Fruit fly (Drosophila melanogaster) whole organism, adult: ENCODE data around the gene Srp19.

Source experiments
- CG11617 ChIP-seq: fragments of 200-800 bp; sonication (Bioruptor generic); optimal IDR thresholded peaks from 2 replicates; lab custom pipeline; 2017; ENCODE audit warnings: mild to moderate bottlenecking, missing biosample characterization, missing genetic modification reagents, missing genetic modification characterization
- CG12768 ChIP-seq: fragments of 200-800 bp; sonication (Bioruptor generic); optimal IDR thresholded peaks from 2 replicates; lab custom pipeline; 2017; ENCODE audit warnings: missing biosample characterization, missing genetic modification characterization, mild to moderate bottlenecking, moderate library complexity, missing genetic modification reagents
- CG14711 ChIP-seq: fragments of 200-800 bp; sonication (Bioruptor generic); optimal IDR thresholded peaks from 2 replicates; lab custom pipeline; 2018; ENCODE audit warnings: missing biosample characterization, mild to moderate bottlenecking, missing genetic modification characterization, moderate library complexity
- CG1620 ChIP-seq: fragments of 200-800 bp; sonication (Bioruptor generic); optimal IDR thresholded peaks from 2 replicates; lab custom pipeline; 2016; ENCODE audit warnings: missing biosample characterization, missing genetic modification characterization
- CG33017 ChIP-seq: fragments of 200-800 bp; sonication (Bioruptor generic); optimal IDR thresholded peaks from 2 replicates; lab custom pipeline; 2018; ENCODE audit warnings: missing biosample characterization, mild to moderate bottlenecking, missing genetic modification characterization, moderate library complexity
- CG5204 ChIP-seq: fragments of 200-800 bp; sonication (Bioruptor generic); optimal IDR thresholded peaks from 2 replicates; lab custom pipeline; 2016; ENCODE audit warnings: missing biosample characterization, missing genetic modification characterization
- CG7045 ChIP-seq: fragments of 200-800 bp; sonication (Bioruptor generic); optimal IDR thresholded peaks from 2 replicates; lab custom pipeline; 2017; ENCODE audit warnings: missing biosample characterization, mild to moderate bottlenecking, missing genetic modification characterization
- CG7101 ChIP-seq: fragments of 200-800 bp; sonication (Bioruptor generic); optimal IDR thresholded peaks from 2 replicates; lab custom pipeline; 2018; ENCODE audit warnings: missing biosample characterization, mild to moderate bottlenecking, missing genetic modification characterization, moderate library complexity
- Clk ChIP-seq: fragments of 200-800 bp; sonication (Bioruptor generic); optimal IDR thresholded peaks from 2 replicates; lab custom pipeline; 2017; ENCODE audit warnings: missing biosample characterization, missing genetic modification characterization
- Crg-1 ChIP-seq: fragments of 200-800 bp; sonication (Bioruptor generic); optimal IDR thresholded peaks from 2 replicates; lab custom pipeline; 2016; ENCODE audit warnings: missing biosample characterization, missing genetic modification characterization
- Hr96 ChIP-seq: fragments of 200-800 bp; sonication (Bioruptor generic); optimal IDR thresholded peaks from 2 replicates; lab custom pipeline; 2016; ENCODE audit warnings: missing biosample characterization, missing genetic modification characterization
- Mnt ChIP-seq: fragments of 200-800 bp; sonication (Bioruptor generic); optimal IDR thresholded peaks from 2 replicates; lab custom pipeline; 2016; ENCODE audit warnings: missing biosample characterization, mild to moderate bottlenecking, missing genetic modification characterization
- bab1 ChIP-seq: fragments of 200-800 bp; sonication (Bioruptor generic); optimal IDR thresholded peaks from 3 replicates; lab custom pipeline; 2019; ENCODE audit warnings: missing biosample characterization, mild to moderate bottlenecking, missing genetic modification characterization, moderate library complexity
- cic ChIP-seq: fragments of 200-800 bp; sonication (Bioruptor generic); optimal IDR thresholded peaks from 2 replicates; lab custom pipeline; 2017; ENCODE audit warnings: missing biosample characterization, mild to moderate bottlenecking, missing genetic modification characterization, moderate library complexity
- cnc ChIP-seq, 2 experiments: fragments of >200 bp; optimal IDR thresholded peaks; 2 replicates each; lab custom pipeline; 2017
- kay ChIP-seq: fragments of 200-800 bp; sonication (Bioruptor generic); peaks from one replicate; lab custom pipeline; 2016; ENCODE audit warnings: missing biosample characterization, missing genetic modification characterization, borderline replicate concordance
- ovo ChIP-seq: fragments of 200-800 bp; sonication (Bioruptor generic); optimal IDR thresholded peaks from 2 replicates; lab custom pipeline; 2016; ENCODE audit warnings: missing biosample characterization, missing genetic modification characterization
- pad ChIP-seq: fragments of 200-800 bp; sonication (Bioruptor generic); optimal IDR thresholded peaks from 3 replicates; lab custom pipeline; 2017; ENCODE audit warnings: missing biosample characterization, missing genetic modification characterization, mild to moderate bottlenecking, moderate library complexity, missing genetic modification reagents
- tj ChIP-seq: fragments of 200-800 bp; sonication (Bioruptor generic); optimal IDR thresholded peaks from 3 replicates; lab custom pipeline; 2017; ENCODE audit warnings: missing biosample characterization, mild to moderate bottlenecking, missing genetic modification characterization, moderate library complexity
- toe ChIP-seq: fragments of 200-800 bp; sonication (Bioruptor generic); optimal IDR thresholded peaks from 2 replicates; lab custom pipeline; 2016; ENCODE audit warnings: missing biosample characterization, missing genetic modification characterization

Gene Srp19

DNA sequence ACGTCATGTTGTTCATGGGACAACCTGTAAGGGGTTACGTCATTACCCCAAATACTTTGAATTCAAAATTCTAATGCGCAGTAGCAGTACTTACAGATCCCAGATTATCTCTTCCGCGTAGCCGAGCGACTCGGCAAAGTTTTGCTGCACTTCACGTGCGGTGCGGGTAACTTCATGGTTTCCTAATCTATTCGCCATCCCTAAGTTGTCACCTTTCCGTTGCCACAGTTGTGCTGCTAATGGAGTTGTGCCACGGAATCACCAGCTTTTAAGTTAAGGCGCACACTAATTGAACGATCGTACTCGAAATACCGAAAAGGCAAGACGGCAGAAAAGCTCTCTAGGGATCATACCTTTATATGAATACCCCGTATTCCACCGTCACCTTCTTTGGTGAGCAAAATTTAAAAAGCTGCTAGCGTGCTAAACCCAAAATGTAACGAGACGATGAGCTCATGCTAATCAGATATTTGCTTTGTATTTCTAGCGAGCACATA, 12.0 kb upstream of the Srp19 start, which contains the start of gene pst:
pst (minus strand) TSS at position 437 of the 497 bp plus-strand sequence.
- TF ChIP-seq Clk (GFP tag; lab: Kevin White, UChicago): no peak
- no peak for TF ChIP-seq kay
- TF ChIP-seq CG1620: peak; percentile 46
- peak; percentile 39 for TF ChIP-seq CG11617 (GFP tag; lab: Kevin White, UChicago)
- peak; percentile 12 for TF ChIP-seq CG33017 (tag; lab: Kevin White, UChicago)
- peak; percentile 56 for TF ChIP-seq Mnt (GFP tag; lab: Kevin White, UChicago)
- peak; percentile 43 for TF ChIP-seq CG7101 (tag; lab: Kevin White, UChicago)
- peak; percentile 53 for TF ChIP-seq Hr96 (GFP tag; lab: Kevin White, UChicago)
- peak; percentile 10 for TF ChIP-seq bab1 (GFP tag; lab: Kevin White, UChicago)

dm6 chr3L:7356386-7357117, 8.7 kb upstream of the Srp19 start, which contains the start of gene CTCF:
TSS of gene CTCF (minus strand) at chr3L:7356713.
- no peak for TF ChIP-seq ovo (GFP tag; lab: Kevin White, UChicago)
- no peak for TF ChIP-seq CG5204 (GFP tag; lab: Kevin White, UChicago)
- peak; percentile 22 for TF ChIP-seq cic (GFP tag; lab: Kevin White, UChicago)
- peak; percentile 53 for TF ChIP-seq pad (GFP tag; lab: Kevin White, UChicago)
- peak; percentile 49 for TF ChIP-seq tj (GFP tag; lab: Kevin White, UChicago)
- no peak for TF ChIP-seq kay
- peak; percentile 40 for TF ChIP-seq Mnt (GFP tag; lab: Kevin White, UChicago)
- TF ChIP-seq CG14711 (tag; lab: Kevin White, UChicago): peak; percentile 22
- TF ChIP-seq CG11617 (GFP tag; lab: Kevin White, UChicago): peak; percentile 31
- TF ChIP-seq CG7101 (tag; lab: Kevin White, UChicago): peak; percentile 29
- peak; percentile 43 for TF ChIP-seq bab1 (GFP tag; lab: Kevin White, UChicago)

dm6 chr3L:7349311-7349710, 1.5 kb upstream of the Srp19 start:
- TF ChIP-seq CG7045 (GFP tag; lab: Kevin White, UChicago): no peak
- no peak for TF ChIP-seq CG33017 (tag; lab: Kevin White, UChicago)
- TF ChIP-seq Hr96 (GFP tag; lab: Kevin White, UChicago): no peak
- TF ChIP-seq CG12768: no peak

dm6 chr3L:7346951-7347350, 883 bp downstream of the Srp19 start, which contains the start of gene CG14834:
TSS of gene CG14834 (minus strand) at chr3L:7347123.
- TF ChIP-seq CG7045 (GFP tag; lab: Kevin White, UChicago): no peak
- TF ChIP-seq CG1620: no peak
- no peak for TF ChIP-seq Mnt (GFP tag; lab: Kevin White, UChicago)
- no peak for TF ChIP-seq Crg-1 (GFP tag; lab: Kevin White, UChicago)
- peak; percentile 93 for TF ChIP-seq tj (GFP tag; lab: Kevin White, UChicago)
- TF ChIP-seq cic (GFP tag; lab: Kevin White, UChicago): no peak

- TF ChIP-seq pad (GFP tag; lab: Kevin White, UChicago) (peak; percentile 48), CG7045 (GFP tag; lab: Kevin White, UChicago) (peak; percentile 60), Crg-1 (GFP tag; lab: Kevin White, UChicago) (peak; percentile 36), Clk (GFP tag; lab: Kevin White, UChicago) (peak; percentile 80), toe (no peak), CG12768 (peak; percentile 95), CG7101 (tag; lab: Kevin White, UChicago) (peak; percentile 58), ovo (GFP tag; lab: Kevin White, UChicago) (peak; percentile 76), CG1620 (peak; percentile 52), bab1 (GFP tag; lab: Kevin White, UChicago) (peak; percentile 96), CG33017 (tag; lab: Kevin White, UChicago) (peak; percentile 80), cic (GFP tag; lab: Kevin White, UChicago) (peak; percentile 97), CG14711 (tag; lab: Kevin White, UChicago) (peak; percentile 46), CG11617 (GFP tag; lab: Kevin White, UChicago) (peak; percentile 86), Hr96 (GFP tag; lab: Kevin White, UChicago) (no peak), Mnt (GFP tag; lab: Kevin White, UChicago) (peak; percentile 84), CG5204 (GFP tag; lab: Kevin White, UChicago) (no peak), cnc (optimal IDR thresholded peaks at IDR 0.05; lab: Kevin White, UChicago) (no peak), kay (no peak), tj (GFP tag; lab: Kevin White, UChicago) (peak; percentile 74)
Observed at dm6 chr3L:7344965-7345427, 2.8 kb downstream of the Srp19 start, which contains the start of gene Cln7. TSS of gene Cln7 (minus strand) at chr3L:7345183.

DNA sequence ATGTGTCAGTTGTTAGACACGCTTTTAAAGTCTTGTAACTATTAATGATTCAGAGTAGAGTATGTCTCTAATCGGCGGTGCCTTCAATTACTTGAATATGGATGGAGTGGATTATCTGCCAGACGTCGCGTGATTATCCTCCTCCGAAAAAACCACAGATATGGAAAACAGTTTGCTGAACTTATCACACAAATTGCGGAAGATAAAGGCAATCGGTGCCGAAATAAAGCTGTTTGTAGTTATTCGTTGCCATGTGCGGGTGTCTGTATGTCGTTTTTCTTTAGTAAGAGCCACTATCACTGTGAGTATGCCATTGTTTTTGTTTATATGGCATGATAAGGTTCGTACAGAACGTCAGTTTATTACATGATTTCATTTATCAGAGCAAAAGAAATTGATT, 3.8 kb downstream of the Srp19 start:
- TF ChIP-seq Mnt (GFP tag; lab: Kevin White, UChicago): peak; percentile 9
- no peak for TF ChIP-seq CG7101 (tag; lab: Kevin White, UChicago)
- TF ChIP-seq CG5204 (GFP tag; lab: Kevin White, UChicago): no peak
- TF ChIP-seq bab1 (GFP tag; lab: Kevin White, UChicago): no peak
- no peak for TF ChIP-seq CG11617 (GFP tag; lab: Kevin White, UChicago)
- no peak for TF ChIP-seq toe
- TF ChIP-seq Clk (GFP tag; lab: Kevin White, UChicago): no peak
- TF ChIP-seq CG14711 (tag; lab: Kevin White, UChicago): no peak
- TF ChIP-seq Crg-1 (GFP tag; lab: Kevin White, UChicago): no peak
- no peak for TF ChIP-seq CG12768
- TF ChIP-seq CG7045 (GFP tag; lab: Kevin White, UChicago): no peak
- no peak for TF ChIP-seq ovo (GFP tag; lab: Kevin White, UChicago)
- peak; percentile 29 for TF ChIP-seq cic (GFP tag; lab: Kevin White, UChicago)
- no peak for TF ChIP-seq CG1620
- no peak for TF ChIP-seq kay
- TF ChIP-seq CG33017 (tag; lab: Kevin White, UChicago): no peak
